Fruit fly (Drosophila melanogaster) S2 (cell line): Measurements from ENCODE around the gene CG12605.

ENCODE experiments used
- CG8478 ChIP-seq: fragments of >200 bp; optimal IDR thresholded peaks from 2 replicates; lab custom pipeline; 2018
- CTCF ChIP-seq, 2 experiments: fragments of >200 bp; optimal IDR thresholded peaks; 2 replicates each; lab custom pipeline; 2018

- TF ChIP-seq CG8478 (lab: Kevin White, UChicago), result no peak
- TF ChIP-seq CTCF (optimal IDR thresholded peaks at IDR 0.05; lab: Kevin White, UChicago), result no peak
These were observed 15.5 kb upstream of the CG12605 start for dm6 chr3L:3980027-3980426.
